Fruit fly (Drosophila melanogaster) whole organism, embryonic: ENCODE results near the gene Ntf-2r.

ENCODE experiments used
- CG11247 ChIP-seq: fragments of 200-800 bp; sonication (Bioruptor generic); IDR thresholded peaks from 2 replicates; pipeline ENCODE4 v1.3.6; 2022; ENCODE audit warnings: missing biosample characterization, missing genetic modification characterization
- CG13624 ChIP-seq: fragments of 200-800 bp; sonication (Bioruptor generic); optimal IDR thresholded peaks from 2 replicates; lab custom pipeline; 2016; ENCODE audit warnings: missing biosample characterization, missing genetic modification characterization
- CG8478 ChIP-seq: fragments of >200 bp; optimal IDR thresholded peaks from 2 replicates; lab custom pipeline; 2018
- lov ChIP-seq, 2 experiments: fragments of 200-800 bp in 1 of 2; fragments of >200 bp in 1 of 2; sonication (Bioruptor generic) in 1 of 2; IDR thresholded peaks in 1 of 2; optimal IDR thresholded peaks in 1 of 2; 2 replicates in 1 of 2; 3 replicates in 1 of 2; pipeline versions ENCODE4 v1.3.6 to Lab custom; 2017 to 2022; ENCODE audit warnings: missing biosample characterization in 1 of 2, missing genetic modification characterization in 1 of 2
- stc ChIP-seq: fragments of 200-800 bp; sonication (Bioruptor generic); IDR thresholded peaks from 2 replicates; pipeline ENCODE4 v1.3.6; 2022; ENCODE audit warnings: missing biosample characterization, missing genetic modification characterization

dm6 chr2L:18467464-18467863 lies 13.0 kb downstream of the Ntf-2r start:
- TF ChIP-seq CG8478 (no peak), CG13624 (GFP tag; lab: Kevin White, UChicago) (no peak), lov (optimal IDR thresholded peaks at IDR 0.05; lab: Kevin White, UChicago) (no peak), lov (GFP tag; IDR thresholded peaks at IDR 0.05; lab: Robert Waterston, UW) (no peak), stc (GFP tag; lab: Robert Waterston, UW) (no peak), CG11247 (GFP tag; lab: Robert Waterston, UW) (no peak)
